Worm (Caenorhabditis elegans) whole organism, L2 larva: Measurements from ENCODE around the gene W01A11.7.

Experiments used
- alr-1 ChIP-seq: fragments of 150-350 bp; optimal IDR thresholded peaks from 2 replicates; lab custom pipeline; 2014; ENCODE audit warnings: missing biosample characterization, missing genetic modification characterization
- mab-5 ChIP-seq: fragments of 150-350 bp; optimal IDR thresholded peaks from 2 replicates; lab custom pipeline; 2014; ENCODE audit warnings: missing biosample characterization, missing genetic modification characterization
- nhr-12 ChIP-seq: fragments of 150-350 bp; optimal IDR thresholded peaks from 2 replicates; lab custom pipeline; 2014; ENCODE audit warnings: missing biosample characterization, missing genetic modification characterization

ce11 chrV:6516491-6517304 is 11.5 kb upstream of the W01A11.7 start, which contains the start of gene mdh-1:
- no peak for TF ChIP-seq alr-1 (tag; lab: Kevin White, UChicago)
- no peak for TF ChIP-seq mab-5
- no peak for TF ChIP-seq nhr-12 (tag; lab: Kevin White, UChicago)
